Fruit fly (Drosophila melanogaster): ENCODE data around the gene CG7606.

CG7606 gene

dm6 chr3R:17564837-17565236 lies 31.5 kb upstream of the CG7606 start:
- no peak for TF ChIP-seq CG15479 (GFP tag; optimal IDR thresholded peaks at IDR 0.05)
- no peak for TF ChIP-seq Dbx (GFP tag; IDR thresholded peaks at IDR 0.05)
- no peak for TF ChIP-seq CG33557 (GFP tag; optimal IDR thresholded peaks at IDR 0.05)
- peak; percentile 51 for TF ChIP-seq CG18262 (tag; optimal IDR thresholded peaks at IDR 0.05)
- TF ChIP-seq prd (optimal IDR thresholded peaks at IDR 0.05), result no peak
- TF ChIP-seq prd (GFP tag; IDR thresholded peaks at IDR 0.05), result peak; percentile 49; the same call in 1 of the 3 replicates
- no peak for TF ChIP-seq Lhr (GFP tag; optimal IDR thresholded peaks at IDR 0.05)
- TF ChIP-seq ken (GFP tag; IDR thresholded peaks at IDR 0.05), result no peak
- peak; percentile 42 for TF ChIP-seq CG10979 (tag; optimal IDR thresholded peaks at IDR 0.05)
- TF ChIP-seq Hr3 (GFP tag; optimal IDR thresholded peaks at IDR 0.05), result no peak
- TF ChIP-seq bsh (GFP tag; optimal IDR thresholded peaks at IDR 0.05), result no peak
- 0 out of 2 replicates have a peak, but pooled peaks have one; percentile 8 for TF ChIP-seq CG6689 (GFP tag; IDR thresholded peaks at IDR 0.05)
- TF ChIP-seq tna (GFP tag; IDR thresholded peaks at IDR 0.05; ENCODE audit: partially characterized antibody), result no peak
- no peak for TF ChIP-seq trh (GFP tag; optimal IDR thresholded peaks at IDR 0.05)
- TF ChIP-seq Hsf (GFP tag; optimal IDR thresholded peaks at IDR 0.05), result no peak
- TF ChIP-seq CG10462 (GFP tag; optimal IDR thresholded peaks at IDR 0.05), result no peak
- TF ChIP-seq Bdp1 (GFP tag; optimal IDR thresholded peaks at IDR 0.05), result no peak
- no peak for TF ChIP-seq CG3281 (GFP tag; optimal IDR thresholded peaks at IDR 0.05)
- no peak for TF ChIP-seq pnt (GFP tag; optimal IDR thresholded peaks at IDR 0.05)
- no peak for TF ChIP-seq Fer2 (tag; optimal IDR thresholded peaks at IDR 0.05)
- TF ChIP-seq zen2 (GFP tag; IDR thresholded peaks at IDR 0.05; ENCODE audit: partially characterized antibody), result no peak
- TF ChIP-seq aop (GFP tag; IDR thresholded peaks at IDR 0.05), result no peak
- 0 out of 2 replicates have a peak, but pooled peaks have one; percentile 9 for TF ChIP-seq E2f1 (GFP tag; IDR thresholded peaks at IDR 0.05)
- TF ChIP-seq sisA (GFP tag; IDR thresholded peaks at IDR 0.05), result no peak
- no peak for TF ChIP-seq CG4404 (GFP tag; IDR thresholded peaks at IDR 0.05)
- no peak for TF ChIP-seq CG3726 (GFP tag; IDR thresholded peaks at IDR 0.05)
- TF ChIP-seq CG4424 (GFP tag; optimal IDR thresholded peaks at IDR 0.05), result peak; percentile 13
- no peak for TF ChIP-seq Side (GFP tag; optimal IDR thresholded peaks at IDR 0.05)
- TF ChIP-seq Kr (GFP tag; optimal IDR thresholded peaks at IDR 0.05), result no peak
- peak; percentile 8 for TF ChIP-seq gsb-n (tag; optimal IDR thresholded peaks at IDR 0.05)
- TF ChIP-seq sens (GFP tag), result peak; percentile 76
- TF ChIP-seq tin (GFP tag; optimal IDR thresholded peaks at IDR 0.05), result no peak
- no peak for TF ChIP-seq abd-A (tag; optimal IDR thresholded peaks at IDR 0.05)
- peak; percentile 52 for TF ChIP-seq CG2712 (tag; optimal IDR thresholded peaks at IDR 0.05)
- no peak for TF ChIP-seq dm (GFP tag; optimal IDR thresholded peaks at IDR 0.05)
- no peak for TF ChIP-seq CG30431 (GFP tag; optimal IDR thresholded peaks at IDR 0.05)
- TF ChIP-seq sc (optimal IDR thresholded peaks at IDR 0.05), result no peak
- TF ChIP-seq sc (GFP tag; optimal IDR thresholded peaks at IDR 0.05), result no peak
- TF ChIP-seq dpn (GFP tag; optimal IDR thresholded peaks at IDR 0.05), result no peak
- no peak for TF ChIP-seq fru (optimal IDR thresholded peaks at IDR 0.05)
- TF ChIP-seq CG17829 (tag; optimal IDR thresholded peaks at IDR 0.05), result peak; percentile 26
- no peak for TF ChIP-seq CG4730 (GFP tag; IDR thresholded peaks at IDR 0.05)
- TF ChIP-seq cad (GFP tag; optimal IDR thresholded peaks at IDR 0.05), result no peak
- peak; percentile 44 for TF ChIP-seq dmrt11E (tag; optimal IDR thresholded peaks at IDR 0.05)
- TF ChIP-seq CG6765 (GFP tag; optimal IDR thresholded peaks at IDR 0.05), result no peak
- no peak for TF ChIP-seq sima (GFP tag; optimal IDR thresholded peaks at IDR 0.05)
- TF ChIP-seq Nf-YA (GFP tag; IDR thresholded peaks at IDR 0.05), result no peak
- no peak for TF ChIP-seq CG6272 (GFP tag; IDR thresholded peaks at IDR 0.05)
- no peak for TF ChIP-seq CG11247 (GFP tag; IDR thresholded peaks at IDR 0.05)
- TF ChIP-seq lola (GFP tag; optimal IDR thresholded peaks at IDR 0.05), result peak in 1 of 3 experiments; percentile 29
- no peak for TF ChIP-seq CG17186 (GFP tag; optimal IDR thresholded peaks at IDR 0.05)
- TF ChIP-seq ewg (GFP tag; optimal IDR thresholded peaks at IDR 0.05), result no peak
- TF ChIP-seq CG9817 (tag; optimal IDR thresholded peaks at IDR 0.05), result no peak
